Worm (Caenorhabditis elegans) whole organism, midembryonic: ENCODE data around the gene C46F11.4.

ENCODE experiments used
- cog-1 ChIP-seq: sonication (generic microtip); optimal IDR thresholded peaks from 2 replicates; lab custom pipeline; 2016; ENCODE audit warnings: missing genetic modification characterization, missing compliant biosample characterization
- flt-1 ChIP-seq: fragments of 200-800 bp; sonication (Bioruptor generic); IDR thresholded peaks from 2 replicates; pipeline ENCODE4 v1.3.6; 2022; ENCODE audit warnings: missing genetic modification characterization, missing compliant biosample characterization
- klf-2 ChIP-seq: fragments of 200-800 bp; sonication (Bioruptor generic); conservative IDR thresholded peaks from 2 replicates; pipeline ENCODE4 v1.3.6; 2022; ENCODE audit warnings: missing genetic modification reagents, missing genetic modification characterization, missing compliant biosample characterization
- med-1 ChIP-seq: sonication (generic microtip); optimal IDR thresholded peaks from 2 replicates; lab custom pipeline; 2017; ENCODE audit warnings: missing genetic modification characterization, mild to moderate bottlenecking, missing compliant biosample characterization, antibody characterized with exemption, missing genetic modification reagents; ENCODE audit not compliant: insufficient read depth

- TF ChIP-seq cog-1 (no peak), med-1 (GFP tag; lab: Kevin White, UChicago) (no peak), flt-1 (GFP tag; lab: Robert Waterston, UW) (no peak), klf-2 (no peak)
Observed at ce11 chrIII:3713163-3713562, 49.1 kb upstream of the C46F11.4 start, which contains the start of gene nrde-1.
